Worm (Caenorhabditis elegans) whole organism, L4/young adult: ENCODE measurements around the gene dpy-23.

Experiments used
- W03F9.2 ChIP-seq: fragments of 150-350 bp; optimal IDR thresholded peaks from 2 replicates; lab custom pipeline; 2014; ENCODE audit warnings: missing biosample characterization, missing genetic modification characterization
- dao-5 ChIP-seq: sonication (generic microtip); optimal IDR thresholded peaks from 2 replicates; lab custom pipeline; 2016; ENCODE audit warnings: missing genotype, missing genetic modification characterization, moderate library complexity, missing compliant biosample characterization
- him-1 ChIP-seq: sonication (generic microtip); optimal IDR thresholded peaks from 2 replicates; lab custom pipeline; 2016; ENCODE audit warnings: missing genotype, missing genetic modification reagents, missing genetic modification characterization, missing compliant biosample characterization

- no peak for TF ChIP-seq W03F9.2 (tag; lab: Kevin White, UChicago)
- no peak for TF ChIP-seq him-1 (tag; lab: Kevin White, UChicago)
- no peak for TF ChIP-seq dao-5 (tag; lab: Kevin White, UChicago)
These were observed 26.0 kb upstream of the dpy-23 start, which contains the start of gene F14H12.17 for ce11 chrX:4363200-4363599.
